Fruit fly (Drosophila melanogaster) Kc167 (cell line): ENCODE measurements around the gene ChAT.

ENCODE experiments used
- Myc ChIP-seq: fragments of >200 bp; optimal IDR thresholded peaks from 2 replicates; lab custom pipeline; 2017; ENCODE audit warnings: missing external identifiers
- Sin3A ChIP-seq: fragments of >200 bp; optimal IDR thresholded peaks from 2 replicates; lab custom pipeline; 2018; ENCODE audit warnings: missing external identifiers
- h ChIP-seq: fragments of >200 bp; optimal IDR thresholded peaks from 3 replicates; lab custom pipeline; 2018; ENCODE audit warnings: missing external identifiers
- insv ChIP-seq: fragments of >200 bp; optimal IDR thresholded peaks from 3 replicates; lab custom pipeline; 2018; ENCODE audit warnings: missing external identifiers
- psq ChIP-seq: fragments of >200 bp; optimal IDR thresholded peaks from 2 replicates; lab custom pipeline; 2017; ENCODE audit warnings: missing external identifiers
- ttk ChIP-seq: sonication (Bioruptor generic); optimal IDR thresholded peaks from 2 replicates; lab custom pipeline; 2017; ENCODE audit warnings: missing external identifiers

Gene ChAT

DNA sequence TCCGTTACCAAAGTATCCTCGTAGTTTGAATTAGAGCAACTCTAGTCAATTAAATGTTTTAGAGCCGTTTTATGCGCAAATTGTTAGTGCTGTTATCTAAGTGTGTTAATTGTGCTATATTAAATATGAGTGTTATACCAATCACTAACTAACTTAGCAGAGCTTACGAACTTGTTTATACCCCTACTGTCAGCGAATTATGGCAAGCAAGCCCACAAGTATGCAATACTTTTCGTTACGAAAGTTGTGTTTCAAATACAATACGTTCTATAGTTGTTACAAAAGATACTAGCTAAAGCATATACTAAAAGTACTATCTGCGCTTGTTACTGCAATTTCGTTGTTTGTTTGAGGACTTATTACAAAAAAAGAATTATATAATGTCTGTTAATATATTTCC is 25.9 kb downstream of the ChAT start:
- TF ChIP-seq insv (lab: Kevin White, UChicago) (no peak), psq (lab: Kevin White, UChicago) (no peak)

DNA sequence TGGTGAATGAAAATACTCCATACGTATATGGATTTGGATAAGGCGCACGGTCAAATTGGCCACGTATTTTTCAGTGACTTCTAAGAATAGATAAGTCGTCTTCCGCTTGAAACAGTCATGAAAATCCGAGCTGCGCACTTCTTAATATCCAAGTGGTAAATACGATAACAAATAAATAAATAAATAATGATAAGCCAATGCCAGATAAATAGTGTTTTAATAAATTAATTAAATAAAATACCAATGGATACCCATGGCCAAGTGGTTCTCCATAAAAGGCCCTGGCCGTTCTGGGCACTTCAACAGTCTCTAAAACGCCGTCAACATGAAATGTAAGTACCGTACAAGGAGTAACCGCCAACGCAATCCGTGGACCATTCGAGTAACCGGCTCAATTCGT is 27.1 kb downstream of the ChAT start, which contains the start of gene CG14302:
CG14302 (plus strand) TSS at position 301 of the 400 bp plus-strand sequence.
- TF ChIP-seq insv (lab: Kevin White, UChicago) (no peak), ttk (lab: Kevin White, UChicago) (no peak), psq (lab: Kevin White, UChicago) (no peak)

DNA sequence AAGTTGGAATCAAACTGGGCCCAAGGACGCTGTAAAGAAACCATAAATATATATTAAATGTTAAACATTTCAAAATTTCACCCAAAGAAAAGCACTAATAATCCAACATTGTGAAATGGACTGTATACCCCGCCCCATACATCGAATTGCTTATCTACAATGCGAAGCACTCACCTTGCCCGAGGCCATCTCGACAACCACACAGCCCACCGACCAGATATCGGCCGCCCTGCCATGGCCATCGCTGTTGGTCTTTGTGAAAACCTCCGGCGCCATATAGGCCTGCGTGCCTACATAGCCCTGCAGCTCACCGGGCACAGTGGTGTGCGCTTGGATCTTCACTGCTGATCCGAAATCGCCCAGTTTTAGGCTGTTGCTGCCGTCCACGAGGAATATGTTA is 28.3 kb downstream of the ChAT start:
- TF ChIP-seq ttk (lab: Kevin White, UChicago), result no peak
- TF ChIP-seq h, result no peak
- TF ChIP-seq Sin3A (lab: Kevin White, UChicago), result no peak
- no peak for TF ChIP-seq psq (lab: Kevin White, UChicago)
- TF ChIP-seq Myc (lab: Kevin White, UChicago), result no peak
- TF ChIP-seq insv (lab: Kevin White, UChicago), result no peak

DNA sequence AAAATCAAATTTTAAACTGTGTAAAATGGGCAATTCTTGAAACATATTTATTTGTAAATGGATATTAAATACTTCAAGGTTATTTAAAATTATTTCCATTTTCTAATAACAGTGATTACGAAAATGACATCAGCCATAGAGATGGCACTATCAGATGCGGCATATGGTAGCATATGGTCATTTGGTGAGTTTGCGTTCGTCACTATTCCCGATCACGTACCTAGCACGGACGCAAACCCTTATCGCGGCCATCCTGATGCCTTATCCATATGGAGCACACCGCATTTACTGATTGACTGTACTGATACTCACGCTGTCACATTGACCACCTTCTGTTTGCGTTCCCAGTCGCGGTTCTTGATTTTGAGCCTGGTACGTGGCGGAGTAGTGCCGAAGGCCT is 32.8 kb downstream of the ChAT start:
- TF ChIP-seq psq (lab: Kevin White, UChicago), result no peak
- no peak for TF ChIP-seq h
- no peak for TF ChIP-seq Myc (lab: Kevin White, UChicago)
- TF ChIP-seq insv (lab: Kevin White, UChicago), result no peak
- TF ChIP-seq Sin3A (lab: Kevin White, UChicago), result no peak
- TF ChIP-seq ttk (lab: Kevin White, UChicago), result no peak

DNA sequence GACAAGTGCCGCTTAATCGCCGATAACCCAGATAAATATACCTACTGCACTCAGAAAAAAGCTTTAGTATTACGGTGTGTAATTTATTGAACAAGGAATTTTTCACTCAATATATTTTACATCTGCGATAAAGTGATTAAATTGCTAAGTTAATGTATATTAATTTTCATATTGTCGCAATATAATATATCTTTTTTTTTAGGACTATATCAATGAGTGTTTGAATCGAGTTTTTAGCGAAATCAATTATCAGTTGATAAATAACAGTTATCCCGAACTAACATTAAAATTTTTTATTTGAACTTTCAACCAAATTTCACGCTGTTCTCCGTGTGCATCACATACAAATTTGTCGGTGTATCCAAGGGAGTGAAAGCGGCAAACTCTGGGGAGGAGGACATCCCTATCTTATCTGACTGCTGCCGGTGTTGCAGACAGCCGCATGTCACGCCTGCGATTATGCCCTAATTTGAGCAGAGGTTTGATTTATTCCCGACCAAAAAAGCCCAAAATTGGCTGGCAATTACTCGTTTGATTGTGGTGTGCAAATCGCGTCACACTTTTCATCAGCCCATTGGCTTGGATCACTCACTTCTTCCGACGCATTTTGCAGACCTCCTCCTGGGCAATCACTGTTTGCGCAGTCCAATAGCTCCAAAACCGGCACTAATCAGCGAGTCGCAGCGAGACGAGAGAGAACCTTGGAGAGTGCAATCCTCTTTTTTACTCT is 33.6 kb downstream of the ChAT start:
- no peak for TF ChIP-seq Sin3A (lab: Kevin White, UChicago)
- no peak for TF ChIP-seq Myc (lab: Kevin White, UChicago)
- TF ChIP-seq insv (lab: Kevin White, UChicago), result no peak
- TF ChIP-seq ttk (lab: Kevin White, UChicago), result no peak
- no peak for TF ChIP-seq h
- no peak for TF ChIP-seq psq (lab: Kevin White, UChicago)

DNA sequence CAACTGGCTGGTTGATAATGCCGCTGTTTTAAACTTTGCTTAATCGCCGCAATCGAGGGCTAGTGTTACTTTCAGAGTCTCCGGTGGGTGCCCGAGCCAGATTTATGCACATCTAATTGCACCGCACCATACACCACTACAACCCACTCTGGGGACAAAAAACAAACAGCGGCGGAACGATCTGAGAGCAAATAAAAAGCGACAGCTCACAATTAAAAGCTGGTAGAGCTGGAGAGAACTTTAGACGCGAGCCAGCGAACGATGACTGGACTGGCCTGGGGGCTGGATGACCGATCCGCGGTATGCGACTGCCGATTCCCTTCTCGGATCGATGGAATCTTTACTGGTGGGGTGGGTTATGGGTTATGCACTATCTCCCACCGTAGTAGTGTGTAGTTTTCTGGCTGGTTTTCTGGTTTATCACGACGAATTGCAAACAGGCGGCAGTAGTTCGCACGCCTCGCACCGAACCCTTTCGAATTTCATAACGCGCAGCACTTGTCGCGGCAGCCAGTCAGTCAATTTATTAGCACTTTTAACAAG is 34.2 kb downstream of the ChAT start:
- TF ChIP-seq ttk (lab: Kevin White, UChicago), result no peak
- TF ChIP-seq insv (lab: Kevin White, UChicago), result no peak
- TF ChIP-seq Sin3A (lab: Kevin White, UChicago), result no peak
- TF ChIP-seq h, result no peak
- no peak for TF ChIP-seq Myc (lab: Kevin White, UChicago)
- no peak for TF ChIP-seq psq (lab: Kevin White, UChicago)

DNA sequence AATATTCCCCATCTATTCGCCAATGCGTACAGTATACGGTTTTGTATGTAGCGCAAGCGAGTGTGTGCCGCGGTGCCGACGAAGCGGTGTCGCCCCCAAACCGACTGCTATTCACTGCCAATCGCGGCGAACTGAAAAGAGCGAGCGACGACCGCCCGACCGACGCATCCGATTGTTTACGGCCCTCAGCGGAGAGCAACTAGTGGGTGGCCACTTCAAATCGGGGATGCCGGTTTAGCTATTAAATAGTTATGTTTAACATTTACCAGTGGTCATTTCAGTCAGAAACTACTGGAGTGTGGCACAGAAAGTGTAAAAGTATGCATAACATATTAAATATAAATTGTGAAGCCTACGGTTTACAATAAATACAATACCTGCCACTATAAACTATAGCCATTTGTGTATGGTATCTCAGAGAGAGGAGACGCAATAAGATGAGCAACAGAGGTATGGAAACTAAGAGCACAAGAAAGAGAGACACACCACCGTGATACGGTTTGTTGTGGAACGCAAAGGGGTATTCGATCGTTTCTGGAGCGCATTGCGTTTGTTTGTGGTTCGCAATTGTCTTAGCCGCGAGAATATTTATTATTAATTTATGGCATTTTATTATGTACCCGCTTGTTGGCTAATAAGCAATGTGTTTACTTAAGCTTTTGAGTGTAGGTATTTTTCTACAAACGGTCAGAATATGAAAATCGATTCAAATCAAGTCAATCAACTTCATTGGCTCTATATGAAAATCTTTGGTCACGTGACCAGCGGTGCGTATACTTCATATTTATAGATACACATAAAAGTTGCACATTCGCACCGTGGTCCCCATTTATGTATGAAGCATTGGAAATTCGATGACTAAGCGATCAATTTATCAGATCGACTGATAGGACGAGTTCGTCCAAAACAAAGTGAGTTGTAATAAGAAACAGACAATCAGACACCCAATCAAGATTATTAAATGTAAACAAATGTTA is 35.0 kb downstream of the ChAT start:
- no peak for TF ChIP-seq Sin3A (lab: Kevin White, UChicago)
- TF ChIP-seq h, result no peak
- TF ChIP-seq insv (lab: Kevin White, UChicago), result no peak
- no peak for TF ChIP-seq Myc (lab: Kevin White, UChicago)
- TF ChIP-seq ttk (lab: Kevin White, UChicago), result no peak
- TF ChIP-seq psq (lab: Kevin White, UChicago), result no peak

DNA sequence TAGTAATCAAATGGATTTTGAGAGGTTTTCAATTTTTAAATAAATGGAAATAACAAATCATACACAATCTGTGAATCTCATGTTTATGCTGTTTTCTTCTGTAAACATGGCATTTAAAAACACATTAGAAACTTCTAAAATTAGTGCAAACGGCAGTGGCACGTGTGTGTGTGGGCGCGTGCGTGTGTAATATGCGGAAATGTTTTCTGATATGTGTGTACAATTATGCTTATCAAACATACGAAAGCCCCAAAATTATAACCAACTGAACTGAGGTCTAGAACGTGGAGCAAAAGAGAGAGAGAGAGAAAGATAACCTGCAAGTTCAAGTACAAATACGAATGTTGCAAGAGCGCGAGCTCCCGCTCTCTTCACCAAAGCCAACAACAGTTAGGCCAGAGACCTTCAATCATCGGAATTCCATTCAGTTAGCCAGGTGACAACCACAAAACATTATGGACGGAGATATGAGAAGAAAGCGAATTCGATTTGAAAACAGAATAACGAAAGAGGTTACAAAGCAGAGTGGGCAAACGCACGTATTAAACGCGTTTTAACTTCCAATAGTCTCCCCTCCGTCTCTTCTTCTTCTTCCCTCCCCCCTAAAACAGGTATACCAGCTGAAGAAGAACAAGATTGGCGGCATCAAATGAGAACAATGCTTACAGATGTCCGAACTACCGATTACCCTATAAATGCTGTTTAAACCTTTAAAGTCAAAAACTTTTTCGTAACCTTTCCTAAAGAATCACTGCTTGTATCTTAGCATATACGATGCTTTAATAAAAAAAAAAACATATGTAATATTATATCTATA is 35.9 kb downstream of the ChAT start:
- no peak for TF ChIP-seq ttk (lab: Kevin White, UChicago)

DNA sequence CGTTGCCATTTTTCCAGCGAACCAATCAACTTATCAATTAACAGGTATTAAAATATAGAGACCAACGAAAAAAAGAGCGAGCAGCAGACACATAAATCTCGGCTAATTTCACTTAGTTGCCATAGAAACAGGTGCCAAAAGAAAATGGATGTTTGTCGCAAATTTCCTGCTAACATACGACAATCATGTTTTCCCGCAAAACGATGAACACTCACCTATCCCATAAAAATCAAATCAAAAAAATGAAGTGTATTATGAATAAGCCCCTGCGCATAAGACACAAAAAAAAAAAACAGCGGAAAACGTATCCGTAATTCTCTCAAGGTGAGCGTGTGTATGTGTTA is 36.5 kb downstream of the ChAT start:
- TF ChIP-seq Sin3A (lab: Kevin White, UChicago) (no peak), h (no peak), insv (lab: Kevin White, UChicago) (no peak), ttk (lab: Kevin White, UChicago) (no peak)

DNA sequence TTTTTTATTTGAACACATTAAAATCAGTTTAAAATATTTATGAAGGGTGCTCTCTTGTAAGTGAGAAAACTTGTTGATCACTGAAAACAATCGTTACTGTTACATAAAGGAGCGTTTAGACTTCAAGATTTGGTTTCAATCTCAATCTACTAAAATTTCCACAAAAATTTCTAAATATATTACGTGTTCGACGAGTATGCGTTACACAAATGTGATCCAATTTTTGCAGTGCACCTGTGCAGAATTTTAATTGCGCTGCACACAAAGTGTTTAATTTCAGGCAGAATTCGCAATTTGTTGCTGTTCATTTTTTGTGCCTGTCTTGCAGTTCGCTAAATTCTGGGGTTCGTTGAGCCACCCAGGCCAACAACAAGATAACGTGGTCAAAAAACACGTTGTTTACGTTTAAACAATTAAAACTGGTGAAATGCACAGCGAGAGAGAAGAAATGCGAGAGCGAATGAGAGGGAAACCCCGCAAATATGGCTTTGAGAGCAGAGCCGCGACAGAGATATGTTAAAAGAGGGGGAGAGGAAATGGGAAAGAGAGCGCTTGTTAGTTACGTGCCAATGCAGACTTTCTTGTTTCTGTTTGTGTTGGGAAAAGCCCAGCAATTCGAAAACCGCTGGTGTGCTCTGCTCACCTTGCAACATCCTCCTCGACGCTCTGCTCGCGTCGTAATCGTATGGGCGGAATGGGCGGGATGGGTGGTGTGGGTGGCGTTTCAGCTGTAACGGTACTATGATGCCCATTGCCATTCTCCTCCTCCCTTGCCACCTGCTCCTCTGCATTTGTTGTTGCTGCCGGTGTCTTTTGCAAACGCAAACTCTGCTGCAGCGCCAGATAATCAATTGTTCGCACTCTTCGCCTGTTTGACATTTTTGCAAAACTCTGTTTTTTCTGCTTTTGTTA is 37.3 kb downstream of the ChAT start:
- TF ChIP-seq ttk (lab: Kevin White, UChicago) (no peak), Sin3A (lab: Kevin White, UChicago) (no peak), insv (lab: Kevin White, UChicago) (no peak), h (no peak), Myc (lab: Kevin White, UChicago) (no peak), psq (lab: Kevin White, UChicago) (no peak)
